Worm (Caenorhabditis elegans) whole organism, late embryonic: ENCODE measurements around the gene C05C10.7.

Source experiments
- K02D7.2 ChIP-seq: sonication (generic microtip); optimal IDR thresholded peaks from 2 replicates; lab custom pipeline; 2017; ENCODE audit warnings: mild to moderate bottlenecking, missing genetic modification characterization, missing compliant biosample characterization
- ama-1 ChIP-seq: fragments of 150-350 bp; optimal IDR thresholded peaks from 2 replicates; lab custom pipeline; 2014
- ceh-9 ChIP-seq: sonication (generic microtip); optimal IDR thresholded peaks from 2 replicates; lab custom pipeline; 2016; ENCODE audit warnings: mild to moderate bottlenecking, missing genetic modification characterization, inconsistent platforms, missing compliant biosample characterization
- che-1 ChIP-seq: sonication (generic microtip); optimal IDR thresholded peaks from 2 replicates; lab custom pipeline; 2016; ENCODE audit warnings: mild to moderate bottlenecking, missing genetic modification characterization, missing compliant biosample characterization
- mec-3 ChIP-seq: sonication (generic microtip); optimal IDR thresholded peaks from 2 replicates; lab custom pipeline; 2016; ENCODE audit warnings: borderline replicate concordance, missing genetic modification characterization, missing compliant biosample characterization
- pax-1 ChIP-seq: fragments of 150-350 bp; optimal IDR thresholded peaks from 2 replicates; lab custom pipeline; 2014; ENCODE audit warnings: missing biosample characterization, missing genetic modification characterization
- pha-4 ChIP-seq: fragments of 150-350 bp; optimal IDR thresholded peaks from 2 replicates; lab custom pipeline; 2018; ENCODE audit warnings: missing biosample characterization, missing genetic modification reagents, missing genetic modification characterization
- tbx-2 ChIP-seq: sonication (generic microtip); optimal IDR thresholded peaks from 2 replicates; lab custom pipeline; 2016; ENCODE audit warnings: missing genetic modification characterization, missing compliant biosample characterization

ce11 chrII:9980077-9980631 lies 41.4 kb upstream of the C05C10.7 start, which contains the start of gene ZK892.6:
- TF ChIP-seq ceh-9 (tag; lab: Kevin White, UChicago) (no peak), ama-1 (lab: Kevin White, UChicago) (no peak), pax-1 (tag; lab: Kevin White, UChicago) (no peak), tbx-2 (no peak), mec-3 (tag; lab: Kevin White, UChicago) (no peak), K02D7.2 (no peak), che-1 (no peak), pha-4 (tag; lab: Kevin White, UChicago) (no peak)
